Fruit fly (Drosophila melanogaster): ENCODE measurements around the gene CG31465.
A peak's percentile ranks its signal among the peaks of the same experiment; 100 is the strongest.

CG31465 gene

DNA sequence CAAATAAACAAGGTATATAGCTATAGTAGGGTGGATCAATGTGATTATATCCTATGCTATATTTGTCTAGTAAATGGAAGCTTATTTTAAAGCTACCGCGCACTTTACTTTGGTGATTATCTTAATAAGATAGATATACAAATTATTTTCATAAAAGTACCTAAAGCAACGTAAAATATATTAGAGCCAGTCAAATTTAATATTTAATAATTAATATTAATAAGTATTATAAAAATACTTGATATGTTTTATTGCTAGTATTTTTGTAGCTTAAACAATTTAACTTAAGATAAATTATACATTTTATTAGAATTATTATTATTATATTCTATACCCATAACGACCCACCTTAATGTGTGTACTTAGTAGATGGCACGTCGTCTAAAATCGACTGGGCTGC is 41.0 kb upstream of the CG31465 start (continued):
- TF ChIP-seq sna (GFP tag; IDR thresholded peaks at IDR 0.05; ENCODE audit: partially characterized antibody), result no peak
- TF ChIP-seq CG9437 (GFP tag; optimal IDR thresholded peaks at IDR 0.05), result peak; percentile 6
- TF ChIP-seq CG4424 (GFP tag; optimal IDR thresholded peaks at IDR 0.05), result peak; percentile 30
- TF ChIP-seq CG3726 (GFP tag; IDR thresholded peaks at IDR 0.05), result no peak
- TF ChIP-seq lab (GFP tag; optimal IDR thresholded peaks at IDR 0.05), result peak; percentile 42
- no peak for TF ChIP-seq eve (GFP tag; optimal IDR thresholded peaks at IDR 0.05)
- TF ChIP-seq Stat92E (GFP tag; optimal IDR thresholded peaks at IDR 0.05), result no peak
- TF ChIP-seq Taf1 (GFP tag; IDR thresholded peaks at IDR 0.05), result no peak
- TF ChIP-seq kni (GFP tag; optimal IDR thresholded peaks at IDR 0.05), result no peak
- TF ChIP-seq CG7987 (GFP tag; optimal IDR thresholded peaks at IDR 0.05), result no peak
- TF ChIP-seq HmgD (GFP tag; optimal IDR thresholded peaks at IDR 0.05), result no peak
- no peak for TF ChIP-seq CG17186 (GFP tag; optimal IDR thresholded peaks at IDR 0.05)
- TF ChIP-seq Jarid2 (GFP tag; optimal IDR thresholded peaks at IDR 0.05), result no peak
- peak; percentile 12 for TF ChIP-seq HHEX (GFP tag; optimal IDR thresholded peaks at IDR 0.05)
- no peak for TF ChIP-seq CG1647 (GFP tag; optimal IDR thresholded peaks at IDR 0.05)
- no peak for TF ChIP-seq cad (GFP tag; optimal IDR thresholded peaks at IDR 0.05)
- no peak for TF ChIP-seq NC2β (GFP tag; optimal IDR thresholded peaks at IDR 0.05)
- no peak for TF ChIP-seq CG17568 (GFP tag; optimal IDR thresholded peaks at IDR 0.05)
- TF ChIP-seq peb (GFP tag; IDR thresholded peaks at IDR 0.05), result no peak
- TF ChIP-seq Oaz (GFP tag; IDR thresholded peaks at IDR 0.05), result no peak
- TF ChIP-seq ham (GFP tag; IDR thresholded peaks at IDR 0.05), result no peak
- no peak for TF ChIP-seq MBD-R2 (GFP tag; IDR thresholded peaks at IDR 0.05)
- TF ChIP-seq CG32772 (GFP tag; IDR thresholded peaks at IDR 0.05), result no peak
- no peak for TF ChIP-seq E2f2 (GFP tag; IDR thresholded peaks at IDR 0.05)
- TF ChIP-seq vnd (GFP tag; IDR thresholded peaks at IDR 0.05; ENCODE audit: partially characterized antibody), result no peak
- no peak for TF ChIP-seq Eip74EF (GFP tag; optimal IDR thresholded peaks at IDR 0.05)
- no peak for TF ChIP-seq CTCF (GFP tag; optimal IDR thresholded peaks at IDR 0.05)
- TF ChIP-seq CG10209 (GFP tag; optimal IDR thresholded peaks at IDR 0.05), result no peak
- TF ChIP-seq CG5245 (GFP tag; optimal IDR thresholded peaks at IDR 0.05), result no peak
- TF ChIP-seq Sry-β (GFP tag; optimal IDR thresholded peaks at IDR 0.05), result no peak
- TF ChIP-seq ab (GFP tag; optimal IDR thresholded peaks at IDR 0.05), result no peak
- TF ChIP-seq Lim3 (GFP tag; IDR thresholded peaks at IDR 0.05), result no peak
- no peak for TF ChIP-seq E2f1 (GFP tag; IDR thresholded peaks at IDR 0.05)
- no peak for TF ChIP-seq Fer3 (tag; optimal IDR thresholded peaks at IDR 0.05)
- no peak for TF ChIP-seq H2.0 (GFP tag; IDR thresholded peaks at IDR 0.05)
- no peak for TF ChIP-seq gce (GFP tag; IDR thresholded peaks at IDR 0.05)
- TF ChIP-seq CG2129 (GFP tag; IDR thresholded peaks at IDR 0.05; ENCODE audit: partially characterized antibody), result no peak
- TF ChIP-seq Hmr (GFP tag; optimal IDR thresholded peaks at IDR 0.05), result no peak
- TF ChIP-seq vfl (GFP tag; optimal IDR thresholded peaks at IDR 0.05), result no peak
- TF ChIP-seq CG30431 (GFP tag; optimal IDR thresholded peaks at IDR 0.05), result no peak
- no peak for TF ChIP-seq CG4404 (GFP tag; IDR thresholded peaks at IDR 0.05)
- TF ChIP-seq ash1 (GFP tag; optimal IDR thresholded peaks at IDR 0.05), result no peak
- TF ChIP-seq Deaf1 (tag; optimal IDR thresholded peaks at IDR 0.05), result peak; percentile 10
- no peak for TF ChIP-seq CG10462 (GFP tag; optimal IDR thresholded peaks at IDR 0.05)
- no peak for TF ChIP-seq nau (GFP tag; optimal IDR thresholded peaks at IDR 0.05)
- no peak for TF ChIP-seq seq (GFP tag; IDR thresholded peaks at IDR 0.05)
- no peak for TF ChIP-seq CG17912 (GFP tag; optimal IDR thresholded peaks at IDR 0.05)
- no peak for TF ChIP-seq CG14014 (GFP tag; IDR thresholded peaks at IDR 0.05)
- no peak for TF ChIP-seq CG15696 (tag; optimal IDR thresholded peaks at IDR 0.05)
- no peak for TF ChIP-seq gcm (GFP tag; optimal IDR thresholded peaks at IDR 0.05)
- no peak for TF ChIP-seq fd102C (GFP tag; optimal IDR thresholded peaks at IDR 0.05)
- TF ChIP-seq CG1792 (GFP tag; optimal IDR thresholded peaks at IDR 0.05), result no peak
